Fruit fly (Drosophila melanogaster) whole organism, embryonic: Measurements from ENCODE around the gene pont.

ENCODE experiments used
- BtbVII ChIP-seq: fragments of 200-800 bp; sonication (Bioruptor generic); optimal IDR thresholded peaks from 3 replicates; lab custom pipeline; 2017; ENCODE audit warnings: missing biosample characterization, mild to moderate bottlenecking, missing genetic modification characterization
- CG12299 ChIP-seq: fragments of 200-800 bp; sonication (Bioruptor generic); optimal IDR thresholded peaks from 2 replicates; lab custom pipeline; 2018; ENCODE audit warnings: missing biosample characterization, mild to moderate bottlenecking, missing genetic modification characterization
- CG14860 ChIP-seq: fragments of 200-800 bp; sonication (Bioruptor generic); IDR thresholded peaks from 3 replicates; pipeline ENCODE4 v1.3.6; 2022; ENCODE audit warnings: missing biosample characterization, missing genetic modification characterization; ENCODE audit not compliant: partially characterized antibody
- CG15479 ChIP-seq: fragments of 200-800 bp; sonication (Bioruptor generic); optimal IDR thresholded peaks from 3 replicates; lab custom pipeline; 2019; ENCODE audit warnings: missing biosample characterization, mild to moderate bottlenecking, missing genetic modification characterization, moderate library complexity
- CG1832 ChIP-seq: fragments of 200-800 bp; sonication (Bioruptor generic); optimal IDR thresholded peaks from 2 replicates; lab custom pipeline; 2017; ENCODE audit warnings: missing biosample characterization, mild to moderate bottlenecking, missing genetic modification characterization, inconsistent platforms
- CG18476 ChIP-seq: fragments of 200-800 bp; sonication (Bioruptor generic); optimal IDR thresholded peaks from 2 replicates; lab custom pipeline; 2016; ENCODE audit warnings: missing biosample characterization, mild to moderate bottlenecking, missing genetic modification characterization
- CG31224 ChIP-seq: fragments of 200-800 bp; sonication (Bioruptor generic); IDR thresholded peaks from 2 replicates; pipeline ENCODE4 v1.3.6; 2022; ENCODE audit warnings: missing biosample characterization, missing genetic modification characterization
- CG34422 ChIP-seq: fragments of 200-800 bp; sonication (Bioruptor generic); IDR thresholded peaks from 3 replicates; pipeline ENCODE4 v1.3.6; 2022; ENCODE audit warnings: missing biosample characterization, missing genetic modification characterization
- CG7357 ChIP-seq: fragments of 200-800 bp; sonication (Bioruptor generic); IDR thresholded peaks from 3 replicates; pipeline ENCODE4 v1.3.6; 2022; ENCODE audit warnings: missing biosample characterization, missing genetic modification characterization
- CG7839 ChIP-seq: fragments of 200-800 bp; sonication (Bioruptor generic); optimal IDR thresholded peaks from 3 replicates; lab custom pipeline; 2018; ENCODE audit warnings: missing biosample characterization, mild to moderate bottlenecking, missing genetic modification characterization, moderate library complexity
- CG9797 ChIP-seq: fragments of 200-800 bp; sonication (Bioruptor generic); optimal IDR thresholded peaks from 3 replicates; lab custom pipeline; 2018; ENCODE audit warnings: missing biosample characterization, mild to moderate bottlenecking, missing genetic modification characterization
- GATAe ChIP-seq: fragments of 200-800 bp; sonication (Bioruptor generic); conservative IDR thresholded peaks from 2 replicates; pipeline ENCODE4 v1.3.6; 2022; ENCODE audit warnings: missing biosample characterization, missing genetic modification characterization
- HmgZ ChIP-seq: fragments of 200-800 bp; sonication (Bioruptor generic); optimal IDR thresholded peaks from 2 replicates; lab custom pipeline; 2018; ENCODE audit warnings: missing biosample characterization, mild to moderate bottlenecking, missing genetic modification characterization
- Hr39 ChIP-seq: fragments of >200 bp; optimal IDR thresholded peaks from 2 replicates; lab custom pipeline; 2017
- NfI ChIP-seq: fragments of 200-800 bp; sonication (Bioruptor generic); optimal IDR thresholded peaks from 3 replicates; lab custom pipeline; 2018; ENCODE audit warnings: missing biosample characterization, mild to moderate bottlenecking, missing genetic modification characterization, moderate library complexity
- aop ChIP-seq: fragments of 200-800 bp; sonication (Bioruptor generic); IDR thresholded peaks from 2 replicates; pipeline ENCODE4 v1.3.6; 2022; ENCODE audit warnings: missing biosample characterization, missing genetic modification characterization
- cad ChIP-seq: fragments of >200 bp; optimal IDR thresholded peaks from 2 replicates; lab custom pipeline; 2017; ENCODE audit warnings: missing biosample characterization, missing genetic modification characterization
- corto ChIP-seq: fragments of 200-800 bp; sonication (Bioruptor generic); optimal IDR thresholded peaks from 2 replicates; lab custom pipeline; 2016; ENCODE audit warnings: missing biosample characterization, mild to moderate bottlenecking, missing genetic modification characterization, moderate library complexity
- dan ChIP-seq: fragments of 200-800 bp; sonication (Bioruptor generic); IDR thresholded peaks from 2 replicates; pipeline ENCODE4 v1.3.6; 2022; ENCODE audit warnings: missing biosample characterization, missing genetic modification characterization
- ems ChIP-seq: fragments of 200-800 bp; sonication (Bioruptor generic); optimal IDR thresholded peaks from 3 replicates; lab custom pipeline; 2016; ENCODE audit warnings: missing biosample characterization, missing genetic modification characterization
- ewg ChIP-seq: fragments of 200-800 bp; sonication (Bioruptor generic); optimal IDR thresholded peaks from 3 replicates; lab custom pipeline; 2017; ENCODE audit warnings: mild to moderate bottlenecking, missing biosample characterization, missing genetic modification reagents, missing genetic modification characterization
- fd3F ChIP-seq: fragments of 200-800 bp; sonication (Bioruptor generic); optimal IDR thresholded peaks from 2 replicates; lab custom pipeline; 2018; ENCODE audit warnings: missing biosample characterization, mild to moderate bottlenecking, missing genetic modification characterization, moderate library complexity
- fd64A ChIP-seq: fragments of 200-800 bp; sonication (Bioruptor generic); optimal IDR thresholded peaks from 3 replicates; lab custom pipeline; 2018; ENCODE audit warnings: missing biosample characterization, mild to moderate bottlenecking, missing genetic modification characterization
- hb ChIP-seq: fragments of 200-800 bp; sonication (Bioruptor generic); IDR thresholded peaks from 3 replicates; pipeline ENCODE4 v1.3.6; 2022; ENCODE audit warnings: missing biosample characterization, missing genetic modification characterization; ENCODE audit not compliant: partially characterized antibody
- kay ChIP-seq: fragments of 200-800 bp; sonication (Bioruptor generic); optimal IDR thresholded peaks from 2 replicates; lab custom pipeline; 2016; ENCODE audit warnings: missing biosample characterization, missing genetic modification characterization
- kni ChIP-seq: fragments of 200-800 bp; sonication (Bioruptor generic); optimal IDR thresholded peaks from 3 replicates; lab custom pipeline; 2017; ENCODE audit warnings: mild to moderate bottlenecking, missing biosample characterization, missing genetic modification reagents, missing genetic modification characterization
- lmd ChIP-seq: fragments of 200-800 bp; sonication (Bioruptor generic); IDR thresholded peaks from 2 replicates; pipeline ENCODE4 v1.3.6; 2022; ENCODE audit warnings: missing biosample characterization, missing genetic modification characterization
- mld ChIP-seq: fragments of 200-800 bp; sonication (Bioruptor generic); IDR thresholded peaks from 3 replicates; pipeline ENCODE4 v1.3.6; 2022; ENCODE audit warnings: missing biosample characterization, missing genetic modification characterization; ENCODE audit not compliant: partially characterized antibody
- phol ChIP-seq: fragments of 200-800 bp; sonication (Bioruptor generic); optimal IDR thresholded peaks from 3 replicates; lab custom pipeline; 2018; ENCODE audit warnings: missing biosample characterization, mild to moderate bottlenecking, missing genetic modification characterization, moderate library complexity
- prd ChIP-seq, 3 experiments: fragments of >200 bp in 2 of 3; fragments of 200-800 bp in 1 of 3; sonication (Bioruptor generic) in 1 of 3; optimal IDR thresholded peaks in 2 of 3; IDR thresholded peaks in 1 of 3; 2 replicates in 2 of 3; 3 replicates in 1 of 3; pipeline versions ENCODE4 v1.3.6 to Lab custom; 2017 to 2022; ENCODE audit warnings: missing biosample characterization in 1 of 3, missing genetic modification characterization in 1 of 3
- pzg ChIP-seq: fragments of 200-800 bp; sonication (Bioruptor generic); optimal IDR thresholded peaks from 3 replicates; lab custom pipeline; 2018; ENCODE audit warnings: missing biosample characterization, mild to moderate bottlenecking, missing genetic modification characterization, moderate library complexity
- scrt ChIP-seq: fragments of 200-800 bp; sonication (Bioruptor generic); optimal IDR thresholded peaks from 2 replicates; lab custom pipeline; 2018; ENCODE audit warnings: missing biosample characterization, mild to moderate bottlenecking, missing genetic modification characterization, moderate library complexity
- sens-2 ChIP-seq: fragments of 200-800 bp; sonication (Bioruptor generic); IDR thresholded peaks from 2 replicates; pipeline ENCODE4 v1.3.6; 2022; ENCODE audit warnings: missing biosample characterization, missing genetic modification characterization
- slbo ChIP-seq: fragments of 200-800 bp; sonication (Bioruptor generic); IDR thresholded peaks from 2 replicates; pipeline ENCODE4 v1.3.6; 2022; ENCODE audit warnings: missing biosample characterization, missing genetic modification characterization
- ssp ChIP-seq: fragments of 200-800 bp; sonication (Bioruptor generic); IDR thresholded peaks from 2 replicates; pipeline ENCODE4 v1.3.6; 2022; ENCODE audit warnings: missing biosample characterization, missing genetic modification characterization
- tap ChIP-seq: fragments of 200-800 bp; optimal IDR thresholded peaks from 3 replicates; lab custom pipeline; 2019; ENCODE audit warnings: missing biosample characterization, mild to moderate bottlenecking, missing genetic modification characterization, moderate library complexity
- tll ChIP-seq, 2 experiments: fragments of 200-800 bp in 1 of 2; fragments of >200 bp in 1 of 2; sonication (Bioruptor generic) in 1 of 2; optimal IDR thresholded peaks; 2 replicates each; lab custom pipeline; 2017 to 2019; ENCODE audit warnings: missing biosample characterization in 2 of 2, missing genetic modification characterization in 2 of 2, mild to moderate bottlenecking in 1 of 2, moderate library complexity in 1 of 2
- unc-4 ChIP-seq: fragments of 200-800 bp; sonication (Bioruptor generic); IDR thresholded peaks from 2 replicates; pipeline ENCODE4 v1.3.6; 2022; ENCODE audit warnings: missing biosample characterization, missing genetic modification characterization; ENCODE audit not compliant: partially characterized antibody
- zen ChIP-seq: fragments of 200-800 bp; sonication (Bioruptor generic); optimal IDR thresholded peaks from 3 replicates; lab custom pipeline; 2018; ENCODE audit warnings: missing biosample characterization, mild to moderate bottlenecking, missing genetic modification characterization, moderate library complexity

Gene pont

dm6 chr3R:10213430-10213829 lies 48.5 kb upstream of the pont start (continued):
- TF ChIP-seq CG7357 (GFP tag; lab: Robert Waterston, UW) (peak; percentile 51; the same call in 1 of the 3 replicates), ssp (GFP tag; lab: Robert Waterston, UW) (peak; percentile 70), kni (GFP tag; lab: Kevin White, UChicago) (no peak), mld (GFP tag; lab: Robert Waterston, UW) (no peak), aop (GFP tag; lab: Robert Waterston, UW) (no peak), fd3F (GFP tag; lab: Kevin White, UChicago) (peak; percentile 26), sens-2 (GFP tag; lab: Robert Waterston, UW) (peak; percentile 74), kay (GFP tag; lab: Kevin White, UChicago) (peak; percentile 26), BtbVII (GFP tag; lab: Kevin White, UChicago) (peak; percentile 37), CG18476 (GFP tag; lab: Kevin White, UChicago) (peak; percentile 13), CG7839 (peak; percentile 77), phol (tag; lab: Kevin White, UChicago) (peak; percentile 83), CG9797 (GFP tag; lab: Kevin White, UChicago) (no peak), hb (GFP tag; lab: Robert Waterston, UW) (no peak), CG34422 (GFP tag; lab: Robert Waterston, UW) (peak; percentile 76), CG12299 (tag; lab: Kevin White, UChicago) (peak; percentile 27), CG31224 (peak; percentile 66), CG14860 (GFP tag; lab: Robert Waterston, UW) (no peak), lmd (GFP tag; lab: Robert Waterston, UW) (peak; percentile 84), dan (GFP tag; lab: Robert Waterston, UW) (no peak), CG1832 (GFP tag; lab: Kevin White, UChicago) (no peak), ems (GFP tag; lab: Kevin White, UChicago) (no peak), slbo (GFP tag; lab: Robert Waterston, UW) (peak; percentile 64), tap (tag; lab: Kevin White, UChicago) (peak; percentile 80)

dm6 chr3R:10217998-10218397 lies 43.9 kb upstream of the pont start:
- TF ChIP-seq unc-4 (no peak), Hr39 (peak; percentile 12)

- TF ChIP-seq prd (optimal IDR thresholded peaks at IDR 0.05; lab: Kevin White, UChicago) (no peak), prd (GFP tag; IDR thresholded peaks at IDR 0.05; lab: Robert Waterston, UW) (0 out of 3 replicates have a peak, but pooled peaks have one; percentile 30), cad (GFP tag; lab: Kevin White, UChicago) (peak; percentile 69), tll (GFP tag; optimal IDR thresholded peaks at IDR 0.05; lab: Kevin White, UChicago) (peak in 1 of 2 experiments; percentile 49), zen (tag; lab: Kevin White, UChicago) (peak; percentile 95), scrt (GFP tag; lab: Kevin White, UChicago) (no peak), CG15479 (GFP tag; lab: Kevin White, UChicago) (peak; percentile 85)
Measured at dm6 chr3R:10222416-10222815, 39.5 kb upstream of the pont start, which contains the start of gene CG12420. TSS of gene CG12420 (plus strand) at chr3R:10222698.

dm6 chr3R:10224594-10224993 lies 37.3 kb upstream of the pont start, which contains the start of the genes CG12817 and CG34107:
TSS of gene CG12817 (minus strand) at chr3R:10224725.
TSS of gene CG34107 (plus strand) at chr3R:10224909.
- TF ChIP-seq fd64A (no peak), HmgZ (no peak), GATAe (GFP tag; lab: Robert Waterston, UW) (no peak), ewg (GFP tag; lab: Kevin White, UChicago) (peak; percentile 89), corto (GFP tag; lab: Kevin White, UChicago) (no peak), pzg (peak; percentile 8), NfI (GFP tag; lab: Kevin White, UChicago) (no peak)
